Worm (Caenorhabditis elegans): ENCODE results near the gene ZK1320.3.

ce11 chrII:9660379-9660778 is at the start of gene ZK1320.3:
- TF ChIP-seq ceh-16 (tag; optimal IDR thresholded peaks at IDR 0.05) (no peak), aly-2 (tag; optimal IDR thresholded peaks at IDR 0.05) (no peak), lin-11 (tag; optimal IDR thresholded peaks at IDR 0.05) (no peak)

All from whole organism, L2 larva.